Worm (Caenorhabditis elegans): ENCODE data around the gene pro-1.

The pro-1 gene

DNA sequence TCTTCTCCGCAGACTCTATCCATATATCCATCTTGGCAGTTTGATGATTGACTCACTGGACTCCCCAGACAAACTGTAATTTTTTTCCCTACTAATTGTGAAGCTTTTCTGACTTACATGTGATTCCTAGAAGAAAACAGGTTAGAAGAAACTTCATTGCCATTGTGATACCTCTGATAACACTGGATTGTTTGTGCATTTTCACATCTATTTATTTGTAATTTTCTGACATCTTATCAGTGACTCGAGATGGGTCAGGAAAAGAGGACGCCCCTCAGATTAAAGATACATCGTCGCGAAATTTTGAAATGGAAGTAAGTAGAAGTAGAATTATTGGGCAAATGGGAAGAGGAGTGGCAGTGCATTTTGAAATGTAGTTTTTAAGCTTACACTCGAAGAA lies 51.5 kb downstream of the pro-1 start, which contains the start of gene clec-61:
Gene clec-61 (minus strand): TSS at position 209 of the 400 bp plus-strand sequence.
- no peak for TF ChIP-seq unc-62 (GFP tag; optimal IDR thresholded peaks at IDR 0.05)

Measured in whole organism, dauer.